Worm (Caenorhabditis elegans) whole organism, late embryonic: ENCODE measurements around the gene F19C7.3.

ENCODE experiments used
- Y22D7AL.16 ChIP-seq: sonication (generic microtip); optimal IDR thresholded peaks from 2 replicates; lab custom pipeline; 2016; ENCODE audit warnings: missing genetic modification characterization, missing compliant biosample characterization
- ama-1 ChIP-seq: fragments of 150-350 bp; optimal IDR thresholded peaks from 2 replicates; lab custom pipeline; 2014
- ceh-30 ChIP-seq: fragments of 150-350 bp; optimal IDR thresholded peaks from 2 replicates; lab custom pipeline; 2014; ENCODE audit warnings: missing biosample characterization, missing genetic modification characterization
- ceh-45 ChIP-seq: fragments of 200-800 bp; sonication (Bioruptor generic); IDR thresholded peaks from 2 replicates; pipeline ENCODE4 v1.3.6; 2022; ENCODE audit warnings: missing genetic modification reagents, missing genetic modification characterization, missing compliant biosample characterization
- ceh-9 ChIP-seq: sonication (generic microtip); optimal IDR thresholded peaks from 2 replicates; lab custom pipeline; 2016; ENCODE audit warnings: mild to moderate bottlenecking, missing genetic modification characterization, inconsistent platforms, missing compliant biosample characterization
- dve-1 ChIP-seq: sonication (generic microtip); optimal IDR thresholded peaks from 2 replicates; lab custom pipeline; 2017; ENCODE audit warnings: antibody characterized with exemption, mild to moderate bottlenecking, missing genetic modification characterization, missing compliant biosample characterization
- elt-2 ChIP-seq: sonication (generic microtip); optimal IDR thresholded peaks from 2 replicates; lab custom pipeline; 2016; ENCODE audit warnings: missing genetic modification reagents, missing genetic modification characterization, missing compliant biosample characterization
- hlh-8 ChIP-seq: sonication (generic microtip); optimal IDR thresholded peaks from 2 replicates; lab custom pipeline; 2016; ENCODE audit warnings: missing genotype, missing genetic modification characterization, missing compliant biosample characterization
- nhr-11 ChIP-seq: fragments of 150-350 bp; optimal IDR thresholded peaks from 2 replicates; lab custom pipeline; 2014; ENCODE audit warnings: missing biosample characterization, missing genetic modification characterization
- npax-4 ChIP-seq: sonication (generic microtip); optimal IDR thresholded peaks from 2 replicates; lab custom pipeline; 2016; ENCODE audit warnings: missing genetic modification characterization, missing compliant biosample characterization
- pat-9 ChIP-seq: fragments of 200-800 bp; sonication (Bioruptor generic); optimal IDR thresholded peaks from 2 replicates; lab custom pipeline; 2018; ENCODE audit warnings: mild to moderate bottlenecking, missing genetic modification characterization, moderate library complexity, missing compliant biosample characterization
- pqm-1 ChIP-seq: sonication (generic microtip); optimal IDR thresholded peaks from 2 replicates; lab custom pipeline; 2016; ENCODE audit warnings: missing genetic modification characterization, missing compliant biosample characterization
- sdc-2 ChIP-seq: sonication (generic microtip); optimal IDR thresholded peaks from 2 replicates; lab custom pipeline; 2016; ENCODE audit warnings: missing genotype, missing genetic modification characterization, missing compliant biosample characterization
- ttx-3 ChIP-seq: sonication (generic microtip); optimal IDR thresholded peaks from 2 replicates; lab custom pipeline; 2016; ENCODE audit warnings: missing genetic modification reagents, missing genetic modification characterization, missing compliant biosample characterization

ce11 chrIV:4551562-4551961, 45.4 kb upstream of the F19C7.3 start:
- TF ChIP-seq ceh-30 = no peak
- no peak for TF ChIP-seq elt-2
- TF ChIP-seq ama-1 (lab: Kevin White, UChicago) = no peak
- no peak for TF ChIP-seq pqm-1 (tag; lab: Kevin White, UChicago)
- TF ChIP-seq ceh-45 (GFP tag; lab: Robert Waterston, UW) = no peak
- TF ChIP-seq ceh-9 (tag; lab: Kevin White, UChicago) = no peak
- no peak for TF ChIP-seq ttx-3 (tag; lab: Kevin White, UChicago)
- no peak for TF ChIP-seq pat-9 (tag; lab: Kevin White, UChicago)
- TF ChIP-seq nhr-11 (tag; lab: Kevin White, UChicago) = no peak
- no peak for TF ChIP-seq sdc-2
- no peak for TF ChIP-seq Y22D7AL.16 (tag; lab: Kevin White, UChicago)
- TF ChIP-seq npax-4 (tag; lab: Kevin White, UChicago) = no peak
- TF ChIP-seq hlh-8 (tag; lab: Kevin White, UChicago) = no peak
- TF ChIP-seq dve-1 (tag; lab: Kevin White, UChicago) = no peak
